Fruit fly (Drosophila melanogaster) whole organism, embryonic: ENCODE data around the gene CG6034.

Experiments used
- CG10147 ChIP-seq: fragments of 200-800 bp; sonication (Bioruptor generic); optimal IDR thresholded peaks from 2 replicates; lab custom pipeline; 2019; ENCODE audit warnings: missing biosample characterization, mild to moderate bottlenecking, missing genetic modification characterization, moderate library complexity
- CG11696 ChIP-seq: fragments of 200-800 bp; sonication (Bioruptor generic); IDR thresholded peaks from 2 replicates; pipeline ENCODE4 v1.3.6; 2022; ENCODE audit warnings: missing biosample characterization, missing genetic modification characterization
- CG12104 ChIP-seq: fragments of 200-800 bp; sonication (Bioruptor generic); optimal IDR thresholded peaks from 3 replicates; lab custom pipeline; 2016; ENCODE audit warnings: missing biosample characterization, missing genetic modification characterization
- CG14050 ChIP-seq: fragments of 200-800 bp; sonication (Bioruptor generic); IDR thresholded peaks from 3 replicates; pipeline ENCODE4 v1.3.6; 2022; ENCODE audit warnings: missing biosample characterization, missing genetic modification characterization
- CG14441 ChIP-seq: fragments of 200-800 bp; sonication (Bioruptor generic); IDR thresholded peaks from 2 replicates; pipeline ENCODE4 v1.3.6; 2022; ENCODE audit warnings: missing biosample characterization, missing genetic modification characterization
- CG15601 ChIP-seq: fragments of 200-800 bp; sonication (Bioruptor generic); optimal IDR thresholded peaks from 3 replicates; lab custom pipeline; 2019; ENCODE audit warnings: missing biosample characterization, mild to moderate bottlenecking, missing genetic modification characterization, moderate library complexity
- CG17186 ChIP-seq: fragments of 200-800 bp; sonication (Bioruptor generic); optimal IDR thresholded peaks from 3 replicates; lab custom pipeline; 2017; ENCODE audit warnings: missing biosample characterization, missing genetic modification reagents, missing genetic modification characterization
- CG18476 ChIP-seq: fragments of 200-800 bp; sonication (Bioruptor generic); optimal IDR thresholded peaks from 2 replicates; lab custom pipeline; 2016; ENCODE audit warnings: missing biosample characterization, mild to moderate bottlenecking, missing genetic modification characterization
- CG2116 ChIP-seq: fragments of 200-800 bp; sonication (Bioruptor generic); optimal IDR thresholded peaks from 3 replicates; lab custom pipeline; 2018; ENCODE audit warnings: missing biosample characterization, mild to moderate bottlenecking, missing genetic modification characterization
- CG2678 ChIP-seq: fragments of 200-800 bp; sonication (Bioruptor generic); optimal IDR thresholded peaks from 3 replicates; lab custom pipeline; 2019; ENCODE audit warnings: missing biosample characterization, mild to moderate bottlenecking, missing genetic modification characterization, moderate library complexity
- CG30431 ChIP-seq: fragments of 200-800 bp; sonication (Bioruptor generic); optimal IDR thresholded peaks from 2 replicates; lab custom pipeline; 2017; ENCODE audit warnings: missing biosample characterization, missing genetic modification characterization
- CG31365 ChIP-seq: fragments of 200-800 bp; sonication (Bioruptor generic); optimal IDR thresholded peaks from 2 replicates; lab custom pipeline; 2018; ENCODE audit warnings: missing biosample characterization, mild to moderate bottlenecking, missing genetic modification characterization
- CG31441 ChIP-seq: fragments of 200-800 bp; sonication (Bioruptor generic); IDR thresholded peaks from 2 replicates; pipeline ENCODE4 v1.3.6; 2022; ENCODE audit warnings: missing biosample characterization, missing genetic modification characterization
- CG4360 ChIP-seq: fragments of 200-800 bp; sonication (Bioruptor generic); IDR thresholded peaks from 2 replicates; pipeline ENCODE4 v1.3.6; 2022; ENCODE audit warnings: missing biosample characterization, missing genetic modification characterization
- CG43689 ChIP-seq: fragments of 200-800 bp; sonication (Bioruptor generic); IDR thresholded peaks from 2 replicates; pipeline ENCODE4 v1.3.6; 2022; ENCODE audit warnings: missing biosample characterization, missing genetic modification characterization
- CG4617 ChIP-seq: fragments of 200-800 bp; sonication (Bioruptor generic); optimal IDR thresholded peaks from 3 replicates; lab custom pipeline; 2016; ENCODE audit warnings: missing biosample characterization, missing genetic modification characterization, borderline replicate concordance
- CG4707 ChIP-seq: fragments of 200-800 bp; sonication (Bioruptor generic); optimal IDR thresholded peaks from 2 replicates; lab custom pipeline; 2018; ENCODE audit warnings: missing biosample characterization, mild to moderate bottlenecking, missing genetic modification characterization, moderate library complexity
- CG5180 ChIP-seq: fragments of 200-800 bp; sonication (Bioruptor generic); optimal IDR thresholded peaks from 3 replicates; lab custom pipeline; 2017; ENCODE audit warnings: missing biosample characterization, missing genetic modification characterization, mild to moderate bottlenecking, moderate library complexity, missing genetic modification reagents
- CG8089 ChIP-seq: fragments of 200-800 bp; sonication (Bioruptor generic); optimal IDR thresholded peaks from 3 replicates; lab custom pipeline; 2016; ENCODE audit warnings: missing biosample characterization, missing genetic modification characterization
- CG8359 ChIP-seq: fragments of 200-800 bp; sonication (Bioruptor generic); optimal IDR thresholded peaks from 2 replicates; lab custom pipeline; 2017; ENCODE audit warnings: missing biosample characterization, mild to moderate bottlenecking, missing genetic modification characterization, borderline replicate concordance
- CG9817 ChIP-seq: fragments of 200-800 bp; sonication (Bioruptor generic); optimal IDR thresholded peaks from 2 replicates; lab custom pipeline; 2018; ENCODE audit warnings: missing biosample characterization, mild to moderate bottlenecking, missing genetic modification characterization, moderate library complexity
- Chrac-16 ChIP-seq: fragments of 200-800 bp; sonication (Bioruptor generic); optimal IDR thresholded peaks from 3 replicates; lab custom pipeline; 2016; ENCODE audit warnings: missing biosample characterization, missing genetic modification characterization
- E2f1 ChIP-seq: fragments of 200-800 bp; sonication (Bioruptor generic); IDR thresholded peaks from 2 replicates; pipeline ENCODE4 v1.3.6; 2022; ENCODE audit warnings: missing biosample characterization, missing genetic modification characterization
- Ets97D ChIP-seq: fragments of 200-800 bp; sonication (Bioruptor generic); optimal IDR thresholded peaks from 3 replicates; lab custom pipeline; 2016; ENCODE audit warnings: missing biosample characterization, missing genetic modification characterization
- Fer2 ChIP-seq: fragments of 200-800 bp; sonication (Bioruptor generic); optimal IDR thresholded peaks from 2 replicates; lab custom pipeline; 2018; ENCODE audit warnings: missing biosample characterization, mild to moderate bottlenecking, missing genetic modification characterization, moderate library complexity
- Gug ChIP-seq: fragments of 200-800 bp; sonication (Bioruptor generic); IDR thresholded peaks from 4 replicates; pipeline ENCODE4 v1.3.6; 2022; ENCODE audit warnings: missing biosample characterization, missing genetic modification characterization
- H15 ChIP-seq: fragments of 200-800 bp; sonication (Bioruptor generic); IDR thresholded peaks from 3 replicates; pipeline ENCODE4 v1.3.6; 2022; ENCODE audit warnings: missing biosample characterization, missing genetic modification characterization
- HHEX ChIP-seq: fragments of 200-800 bp; sonication (Bioruptor generic); optimal IDR thresholded peaks from 3 replicates; lab custom pipeline; 2017; ENCODE audit warnings: missing biosample characterization, mild to moderate bottlenecking, missing genetic modification characterization, missing genetic modification reagents
- Lhr ChIP-seq: fragments of 200-800 bp; sonication (Bioruptor generic); optimal IDR thresholded peaks from 3 replicates; lab custom pipeline; 2017; ENCODE audit warnings: mild to moderate bottlenecking, missing biosample characterization, missing genetic modification reagents, missing genetic modification characterization
- NFAT ChIP-seq: fragments of 200-800 bp; sonication (Bioruptor generic); IDR thresholded peaks from 2 replicates; pipeline ENCODE4 v1.3.6; 2022; ENCODE audit warnings: missing biosample characterization, missing genetic modification characterization
- Scr ChIP-seq: fragments of 200-800 bp; sonication (Bioruptor generic); IDR thresholded peaks from 2 replicates; pipeline ENCODE4 v1.3.6; 2022; ENCODE audit warnings: missing biosample characterization, missing genetic modification characterization; ENCODE audit not compliant: partially characterized antibody
- Six4 ChIP-seq: fragments of 200-800 bp; sonication (Bioruptor generic); optimal IDR thresholded peaks from 2 replicates; lab custom pipeline; 2016; ENCODE audit warnings: missing biosample characterization, missing genetic modification characterization
- YL-1 ChIP-seq: fragments of 200-800 bp; sonication (Bioruptor generic); optimal IDR thresholded peaks from 3 replicates; lab custom pipeline; 2017; ENCODE audit warnings: missing biosample characterization, mild to moderate bottlenecking, missing genetic modification characterization
- bowl ChIP-seq: fragments of 200-800 bp; sonication (Bioruptor generic); IDR thresholded peaks from 2 replicates; pipeline ENCODE4 v1.3.6; 2022; ENCODE audit warnings: missing biosample characterization, missing genetic modification characterization
- cad ChIP-seq: fragments of >200 bp; optimal IDR thresholded peaks from 2 replicates; lab custom pipeline; 2017; ENCODE audit warnings: missing biosample characterization, missing genetic modification characterization
- crc ChIP-seq: fragments of 200-800 bp; sonication (Bioruptor generic); optimal IDR thresholded peaks from 2 replicates; lab custom pipeline; 2016; ENCODE audit warnings: missing biosample characterization, missing genetic modification characterization
- dysf ChIP-seq: fragments of 200-800 bp; sonication (Bioruptor generic); IDR thresholded peaks from 3 replicates; pipeline ENCODE4 v1.3.6; 2022; ENCODE audit warnings: missing biosample characterization, missing genetic modification characterization
- esg ChIP-seq: fragments of 200-800 bp; sonication (Bioruptor generic); conservative IDR thresholded peaks from 2 replicates; pipeline ENCODE4 v1.3.6; 2022; ENCODE audit warnings: missing biosample characterization, missing genetic modification characterization
- fd102C ChIP-seq: fragments of 200-800 bp; sonication (Bioruptor generic); optimal IDR thresholded peaks from 2 replicates; lab custom pipeline; 2018; ENCODE audit warnings: missing biosample characterization, mild to moderate bottlenecking, missing genetic modification characterization, moderate library complexity
- ken ChIP-seq: fragments of 200-800 bp; sonication (Bioruptor generic); IDR thresholded peaks from 3 replicates; pipeline ENCODE4 v1.3.6; 2022; ENCODE audit warnings: missing biosample characterization, missing genetic modification characterization
- lbe ChIP-seq: fragments of 200-800 bp; sonication (Bioruptor generic); optimal IDR thresholded peaks from 2 replicates; lab custom pipeline; 2016; ENCODE audit warnings: missing biosample characterization, mild to moderate bottlenecking, missing genetic modification characterization
- lilli ChIP-seq: fragments of 200-800 bp; sonication (Bioruptor generic); optimal IDR thresholded peaks from 3 replicates; lab custom pipeline; 2016; ENCODE audit warnings: missing biosample characterization, missing genetic modification characterization
- luna ChIP-seq: fragments of 200-800 bp; sonication (Bioruptor generic); optimal IDR thresholded peaks from 2 replicates; lab custom pipeline; 2016; ENCODE audit warnings: missing biosample characterization, missing genetic modification characterization
- nom ChIP-seq: fragments of 200-800 bp; sonication (Bioruptor generic); optimal IDR thresholded peaks from 2 replicates; lab custom pipeline; 2017; ENCODE audit warnings: missing biosample characterization, missing genetic modification characterization, mild to moderate bottlenecking, moderate library complexity, missing genetic modification reagents
- pum ChIP-seq: fragments of 200-800 bp; sonication (Bioruptor generic); optimal IDR thresholded peaks from 2 replicates; lab custom pipeline; 2016; ENCODE audit warnings: missing biosample characterization, missing genetic modification characterization
- repo ChIP-seq: fragments of 200-800 bp; sonication (Bioruptor generic); optimal IDR thresholded peaks from 2 replicates; lab custom pipeline; 2016; ENCODE audit warnings: missing biosample characterization, missing genetic modification characterization
- sd ChIP-seq: fragments of 200-800 bp; sonication (Bioruptor generic); optimal IDR thresholded peaks from 3 replicates; lab custom pipeline; 2018; ENCODE audit warnings: missing biosample characterization, mild to moderate bottlenecking, missing genetic modification characterization, moderate library complexity
- tio ChIP-seq: fragments of 200-800 bp; sonication (Bioruptor generic); optimal IDR thresholded peaks from 2 replicates; lab custom pipeline; 2017; ENCODE audit warnings: missing biosample characterization, missing genetic modification characterization, inconsistent platforms
- tup ChIP-seq: fragments of 200-800 bp; sonication (Bioruptor generic); optimal IDR thresholded peaks from 2 replicates; lab custom pipeline; 2016; ENCODE audit warnings: missing biosample characterization, mild to moderate bottlenecking, missing genetic modification characterization, moderate library complexity
- tx ChIP-seq: fragments of 200-800 bp; sonication (Bioruptor generic); optimal IDR thresholded peaks from 2 replicates; lab custom pipeline; 2016; ENCODE audit warnings: missing biosample characterization, missing genetic modification characterization
- unc-4 ChIP-seq: fragments of 200-800 bp; sonication (Bioruptor generic); IDR thresholded peaks from 2 replicates; pipeline ENCODE4 v1.3.6; 2022; ENCODE audit warnings: missing biosample characterization, missing genetic modification characterization; ENCODE audit not compliant: partially characterized antibody
- zen2 ChIP-seq: fragments of 200-800 bp; sonication (Bioruptor generic); IDR thresholded peaks from 3 replicates; pipeline ENCODE4 v1.3.6; 2022; ENCODE audit warnings: missing biosample characterization, missing genetic modification characterization; ENCODE audit not compliant: partially characterized antibody

Gene CG6034

dm6 chr3L:17791495-17791894 lies 44.8 kb upstream of the CG6034 start (continued):
- TF ChIP-seq CG4707 (GFP tag; lab: Kevin White, UChicago) (no peak), CG15601 (no peak), NFAT (GFP tag; lab: Robert Waterston, UW) (no peak), CG10147 (GFP tag; lab: Kevin White, UChicago) (no peak), crc (GFP tag; lab: Kevin White, UChicago) (no peak), CG17186 (GFP tag; lab: Kevin White, UChicago) (no peak), repo (GFP tag; lab: Kevin White, UChicago) (no peak), CG5180 (GFP tag; lab: Kevin White, UChicago) (no peak), sd (tag; lab: Kevin White, UChicago) (no peak), CG8359 (GFP tag; lab: Kevin White, UChicago) (no peak), pum (GFP tag; lab: Kevin White, UChicago) (no peak), CG2678 (tag; lab: Kevin White, UChicago) (no peak), ken (GFP tag; lab: Robert Waterston, UW) (no peak), cad (GFP tag; lab: Kevin White, UChicago) (no peak), lilli (GFP tag; lab: Kevin White, UChicago) (no peak), tio (GFP tag; lab: Kevin White, UChicago) (no peak), CG30431 (GFP tag; lab: Kevin White, UChicago) (no peak), nom (GFP tag; lab: Kevin White, UChicago) (no peak), CG14050 (GFP tag; lab: Robert Waterston, UW) (no peak), CG11696 (GFP tag; lab: Robert Waterston, UW) (no peak), Six4 (GFP tag; lab: Kevin White, UChicago) (no peak), fd102C (GFP tag; lab: Kevin White, UChicago) (no peak), bowl (no peak), tup (no peak), Ets97D (GFP tag; lab: Kevin White, UChicago) (no peak), CG4360 (GFP tag; lab: Robert Waterston, UW) (no peak), Gug (GFP tag; lab: Robert Waterston, UW) (no peak), Scr (GFP tag; lab: Robert Waterston, UW) (no peak), CG2116 (GFP tag; lab: Kevin White, UChicago) (no peak), luna (GFP tag; lab: Kevin White, UChicago) (peak; percentile 11), YL-1 (no peak), CG43689 (GFP tag; lab: Robert Waterston, UW) (no peak), CG31365 (tag; lab: Kevin White, UChicago) (peak; percentile 23), Chrac-16 (GFP tag; lab: Kevin White, UChicago) (no peak), CG31441 (no peak), esg (GFP tag; lab: Robert Waterston, UW) (no peak), dysf (GFP tag; lab: Robert Waterston, UW) (no peak), Lhr (GFP tag; lab: Kevin White, UChicago) (no peak), CG14441 (GFP tag; lab: Robert Waterston, UW) (no peak), CG4617 (GFP tag; lab: Kevin White, UChicago) (no peak), unc-4 (GFP tag; lab: Robert Waterston, UW) (no peak), lbe (GFP tag; lab: Kevin White, UChicago) (no peak), CG12104 (GFP tag; lab: Kevin White, UChicago) (peak; percentile 45), HHEX (GFP tag; lab: Kevin White, UChicago) (peak; percentile 70), CG9817 (peak; percentile 42), CG18476 (no peak), Fer2 (tag; lab: Kevin White, UChicago) (peak; percentile 52), E2f1 (GFP tag; lab: Robert Waterston, UW) (no peak), zen2 (no peak), tx (no peak), CG8089 (GFP tag; lab: Kevin White, UChicago) (no peak), H15 (GFP tag; lab: Robert Waterston, UW) (no peak)
